Fruit fly (Drosophila melanogaster): ENCODE data around the gene Ca-alpha1T.
A peak's percentile ranks its signal among the peaks of the same experiment; 100 is the strongest.

Ca-alpha1T gene

DNA sequence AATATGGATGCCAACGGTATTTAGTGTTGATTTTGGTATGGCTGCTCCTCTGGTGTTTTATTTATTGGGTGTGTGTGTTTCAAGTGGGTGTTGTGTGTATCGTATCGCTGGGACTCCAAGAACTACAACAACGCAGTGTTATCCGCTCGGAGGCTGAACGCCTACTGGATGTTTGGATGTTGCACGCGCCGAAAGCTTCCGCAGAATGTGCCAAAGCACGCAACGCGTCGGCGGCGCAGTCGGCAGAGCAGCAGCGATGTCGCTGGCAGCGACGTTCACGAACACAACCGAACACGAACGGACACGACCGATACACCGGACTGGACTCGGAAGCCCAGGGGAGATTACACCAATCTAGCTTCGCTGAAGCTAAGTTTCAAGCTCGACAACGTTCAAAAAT is at the start of gene Ca-alpha1T:
Ca-alpha1T (minus strand) TSS at position 152 of the 400 bp plus-strand sequence.
- TF ChIP-seq kay (GFP tag; ENCODE audit: borderline replicate concordance) (no peak), CG1620 (GFP tag; optimal IDR thresholded peaks at IDR 0.05) (no peak), cic (GFP tag; optimal IDR thresholded peaks at IDR 0.05) (no peak), CG12768 (GFP tag; optimal IDR thresholded peaks at IDR 0.05) (no peak), CG7045 (GFP tag; optimal IDR thresholded peaks at IDR 0.05) (no peak), Hr96 (GFP tag; optimal IDR thresholded peaks at IDR 0.05) (no peak), Mnt (GFP tag; optimal IDR thresholded peaks at IDR 0.05) (no peak), Clk (GFP tag; optimal IDR thresholded peaks at IDR 0.05) (no peak), pad (GFP tag; optimal IDR thresholded peaks at IDR 0.05) (no peak), cnc (optimal IDR thresholded peaks at IDR 0.05) (no peak), CG33017 (tag; optimal IDR thresholded peaks at IDR 0.05) (no peak), Crg-1 (GFP tag; optimal IDR thresholded peaks at IDR 0.05) (no peak), toe (GFP tag; optimal IDR thresholded peaks at IDR 0.05) (no peak), CG14711 (tag; optimal IDR thresholded peaks at IDR 0.05) (no peak), ovo (GFP tag; optimal IDR thresholded peaks at IDR 0.05) (no peak), bab1 (GFP tag; optimal IDR thresholded peaks at IDR 0.05) (no peak), CG7101 (tag; optimal IDR thresholded peaks at IDR 0.05) (no peak), CG5204 (GFP tag; optimal IDR thresholded peaks at IDR 0.05) (no peak), tj (GFP tag; optimal IDR thresholded peaks at IDR 0.05) (no peak), CG11617 (GFP tag; optimal IDR thresholded peaks at IDR 0.05) (no peak)

DNA sequence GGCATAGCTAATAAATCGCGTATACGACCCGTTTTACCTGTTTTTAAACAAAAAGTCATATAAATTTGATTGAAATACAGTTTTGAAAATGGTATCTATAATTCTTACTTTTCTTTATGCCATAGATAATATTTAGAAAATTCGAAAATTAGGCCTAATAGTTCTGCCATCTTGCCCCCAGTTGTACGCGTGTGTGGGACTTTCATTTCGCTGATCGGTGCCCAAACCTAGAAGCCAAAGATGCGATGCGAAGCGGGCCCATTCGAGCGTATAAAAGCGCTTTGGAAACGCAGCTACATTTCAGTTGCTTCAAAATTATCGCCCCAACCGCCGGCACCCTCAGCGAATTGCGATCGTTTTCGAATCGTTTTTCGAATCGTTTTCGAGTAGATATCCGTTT is 44.7 kb upstream of the Ca-alpha1T start, which contains the start of gene CG14445:
CG14445 (plus strand) TSS at position 301 of the 400 bp plus-strand sequence.
- no peak for TF ChIP-seq Hr96 (GFP tag; optimal IDR thresholded peaks at IDR 0.05)
- no peak for TF ChIP-seq Crg-1 (GFP tag; optimal IDR thresholded peaks at IDR 0.05)
- no peak for TF ChIP-seq toe (GFP tag; optimal IDR thresholded peaks at IDR 0.05)
- no peak for TF ChIP-seq CG7045 (GFP tag; optimal IDR thresholded peaks at IDR 0.05)
- TF ChIP-seq cic (GFP tag; optimal IDR thresholded peaks at IDR 0.05) = no peak

DNA sequence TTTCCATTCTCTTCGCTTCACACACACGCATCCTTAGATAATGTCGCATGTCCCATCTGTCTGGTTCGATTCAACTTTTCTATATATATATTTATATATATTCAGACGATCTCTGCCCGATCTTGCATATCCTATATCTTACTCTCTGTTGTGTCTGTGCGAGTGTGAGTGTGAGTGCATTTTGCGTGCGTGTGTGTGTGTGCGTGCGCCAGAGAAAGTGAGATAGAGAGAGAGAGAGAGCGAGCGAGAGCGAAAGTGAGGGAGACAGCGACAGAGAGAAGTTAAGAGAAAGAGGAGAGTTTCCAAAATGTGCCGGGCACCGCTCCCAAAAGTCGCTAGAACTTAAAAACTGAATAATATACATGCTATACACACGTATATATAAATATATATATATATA is 39.5 kb upstream of the Ca-alpha1T start:
- TF ChIP-seq CG14711 (tag; optimal IDR thresholded peaks at IDR 0.05) (no peak), Mnt (GFP tag; optimal IDR thresholded peaks at IDR 0.05) (no peak), Clk (GFP tag; optimal IDR thresholded peaks at IDR 0.05) (no peak), kay (GFP tag; ENCODE audit: borderline replicate concordance) (no peak)

DNA sequence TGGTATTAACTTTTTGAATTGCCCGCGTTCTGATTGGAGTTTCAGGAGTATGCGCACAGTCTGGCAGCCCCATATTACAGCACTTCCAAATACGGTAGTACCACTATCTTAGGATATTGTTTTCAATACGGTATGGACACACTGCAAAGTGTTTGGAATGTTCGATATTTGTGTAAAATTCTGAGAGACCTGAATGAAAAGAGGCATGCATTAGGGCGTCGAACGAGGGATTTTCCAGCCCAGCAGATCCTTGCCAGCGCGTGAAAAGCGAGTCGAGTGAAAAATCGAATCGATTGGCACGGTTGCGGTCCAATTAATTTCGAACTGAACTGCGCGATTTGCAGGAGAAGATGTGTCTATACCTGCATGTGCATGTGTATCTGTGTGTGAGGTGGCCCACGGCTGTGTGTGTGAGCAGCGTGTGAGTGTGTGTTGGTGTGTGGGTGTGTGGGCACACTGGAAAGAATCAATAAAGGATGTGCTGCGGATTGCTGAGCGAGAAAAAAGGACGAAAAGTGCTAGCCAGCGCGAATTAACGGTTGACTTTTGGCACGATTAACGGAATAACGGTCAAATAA is 33.3 kb upstream of the Ca-alpha1T start, which contains the start of gene dtn:
dtn (plus strand) TSS at position 176 of the 578 bp plus-strand sequence.
- no peak for TF ChIP-seq cnc (optimal IDR thresholded peaks at IDR 0.05)
- no peak for TF ChIP-seq CG33017 (tag; optimal IDR thresholded peaks at IDR 0.05)
- peak; percentile 18 for TF ChIP-seq Mnt (GFP tag; optimal IDR thresholded peaks at IDR 0.05)
- peak; percentile 30 for TF ChIP-seq pad (GFP tag; optimal IDR thresholded peaks at IDR 0.05)
- TF ChIP-seq bab1 (GFP tag; optimal IDR thresholded peaks at IDR 0.05) = no peak
- no peak for TF ChIP-seq cic (GFP tag; optimal IDR thresholded peaks at IDR 0.05)
- no peak for TF ChIP-seq kay (GFP tag; ENCODE audit: borderline replicate concordance)
- TF ChIP-seq Clk (GFP tag; optimal IDR thresholded peaks at IDR 0.05) = no peak
- TF ChIP-seq CG11617 (GFP tag; optimal IDR thresholded peaks at IDR 0.05) = no peak

DNA sequence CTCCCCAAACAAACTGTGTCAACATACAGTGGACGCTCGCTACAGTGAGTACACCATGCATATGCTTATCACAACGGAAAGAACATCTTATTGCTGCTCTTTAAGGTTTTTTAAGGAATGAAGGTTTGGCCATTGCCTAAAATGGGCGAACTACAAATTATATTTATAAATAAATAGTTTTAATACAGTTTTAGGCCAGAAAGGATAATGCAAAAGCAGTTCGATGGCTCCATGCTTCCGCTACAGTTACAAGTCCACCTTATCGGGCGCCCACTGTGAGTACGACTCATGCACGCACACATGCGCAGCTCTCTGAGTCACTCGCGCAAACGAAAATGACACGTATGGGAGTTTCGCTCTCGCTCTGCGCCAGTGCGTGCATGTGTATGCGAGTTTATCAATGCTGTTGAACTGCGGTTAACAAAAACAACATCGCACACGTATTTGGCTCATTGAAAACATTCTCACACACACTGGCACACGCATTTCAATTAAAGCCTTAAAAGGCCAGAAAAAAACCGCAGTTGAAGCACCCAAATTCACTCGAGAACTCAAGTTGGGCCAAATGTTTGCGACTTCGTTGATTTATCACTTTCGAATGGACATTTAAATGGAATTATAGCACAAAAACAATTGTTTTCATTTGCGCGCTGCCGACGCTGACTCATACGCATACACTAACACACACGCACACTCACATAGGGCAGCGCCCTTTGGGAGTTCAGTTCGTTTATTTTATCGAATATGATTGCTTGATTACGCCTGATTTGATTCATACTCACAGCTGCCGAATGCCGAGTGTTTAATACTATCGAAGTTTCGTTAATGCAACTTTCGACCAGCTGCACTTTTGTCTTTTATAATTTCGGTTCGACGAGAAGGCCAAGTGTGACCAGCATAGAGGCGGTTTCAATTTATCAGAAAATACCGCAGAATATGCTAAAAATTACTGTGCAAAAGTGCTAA is 32.2 kb upstream of the Ca-alpha1T start, which contains the start of gene sqh:
sqh (minus strand) TSS at position 916 of the 966 bp plus-strand sequence.
- TF ChIP-seq CG7101 (tag; optimal IDR thresholded peaks at IDR 0.05) (peak; percentile 96), cic (GFP tag; optimal IDR thresholded peaks at IDR 0.05) (peak; percentile 75), bab1 (GFP tag; optimal IDR thresholded peaks at IDR 0.05) (peak; percentile 95), tj (GFP tag; optimal IDR thresholded peaks at IDR 0.05) (peak; percentile 98), pad (GFP tag; optimal IDR thresholded peaks at IDR 0.05) (peak; percentile 85), Clk (GFP tag; optimal IDR thresholded peaks at IDR 0.05) (peak; percentile 74), kay (GFP tag; ENCODE audit: borderline replicate concordance) (peak; percentile 99), CG33017 (tag; optimal IDR thresholded peaks at IDR 0.05) (peak; percentile 86), Crg-1 (GFP tag; optimal IDR thresholded peaks at IDR 0.05) (peak; percentile 76), CG12768 (GFP tag; optimal IDR thresholded peaks at IDR 0.05) (peak; percentile 84), toe (GFP tag; optimal IDR thresholded peaks at IDR 0.05) (no peak), CG7045 (GFP tag; optimal IDR thresholded peaks at IDR 0.05) (peak; percentile 82), CG11617 (GFP tag; optimal IDR thresholded peaks at IDR 0.05) (peak; percentile 97), CG5204 (GFP tag; optimal IDR thresholded peaks at IDR 0.05) (no peak), ovo (GFP tag; optimal IDR thresholded peaks at IDR 0.05) (peak; percentile 89), CG1620 (GFP tag; optimal IDR thresholded peaks at IDR 0.05) (peak; percentile 80), cnc (optimal IDR thresholded peaks at IDR 0.05) (no peak), Mnt (GFP tag; optimal IDR thresholded peaks at IDR 0.05) (peak; percentile 91), Hr96 (GFP tag; optimal IDR thresholded peaks at IDR 0.05) (no peak), CG14711 (tag; optimal IDR thresholded peaks at IDR 0.05) (peak; percentile 83)

DNA sequence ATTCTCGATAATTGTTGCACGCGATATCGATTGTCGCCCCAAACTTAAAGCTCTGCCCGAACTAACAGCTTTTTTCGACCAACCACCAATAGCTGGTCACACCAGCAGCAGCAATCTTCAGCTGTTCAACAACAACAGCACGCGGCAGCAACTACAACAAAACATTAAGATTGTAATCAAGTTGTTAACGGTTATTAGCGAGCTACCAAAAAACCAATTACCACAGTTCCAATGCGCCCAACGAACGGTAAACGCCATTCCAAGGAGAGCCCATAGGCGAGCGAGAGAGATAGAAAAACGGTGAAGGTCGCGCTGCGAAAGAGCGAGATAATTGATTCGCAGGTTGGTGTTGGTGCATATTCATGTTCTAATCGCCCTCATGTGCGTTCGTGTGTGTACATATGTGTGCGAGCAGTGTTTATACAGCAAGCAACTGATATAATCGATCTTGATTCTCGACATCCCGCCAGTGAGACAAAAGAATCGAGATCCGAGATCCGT is 27.6 kb upstream of the Ca-alpha1T start, which contains the start of gene Efr:
Efr (plus strand) TSS at position 113 of the 501 bp plus-strand sequence.
- TF ChIP-seq pad (GFP tag; optimal IDR thresholded peaks at IDR 0.05) (peak; percentile 73), Clk (GFP tag; optimal IDR thresholded peaks at IDR 0.05) (no peak), Mnt (GFP tag; optimal IDR thresholded peaks at IDR 0.05) (peak; percentile 76), cic (GFP tag; optimal IDR thresholded peaks at IDR 0.05) (peak; percentile 64), CG5204 (GFP tag; optimal IDR thresholded peaks at IDR 0.05) (no peak), ovo (GFP tag; optimal IDR thresholded peaks at IDR 0.05) (peak; percentile 85), bab1 (GFP tag; optimal IDR thresholded peaks at IDR 0.05) (peak; percentile 70), CG14711 (tag; optimal IDR thresholded peaks at IDR 0.05) (peak; percentile 10)

Measured in whole organism, adult.